Fruit fly (Drosophila melanogaster) whole organism, adult: ENCODE measurements around the gene Cad96Cb.

Experiments used
- CG11617 ChIP-seq: fragments of 200-800 bp; sonication (Bioruptor generic); optimal IDR thresholded peaks from 2 replicates; lab custom pipeline; 2017; ENCODE audit warnings: mild to moderate bottlenecking, missing biosample characterization, missing genetic modification reagents, missing genetic modification characterization
- CG12768 ChIP-seq: fragments of 200-800 bp; sonication (Bioruptor generic); optimal IDR thresholded peaks from 2 replicates; lab custom pipeline; 2017; ENCODE audit warnings: missing biosample characterization, missing genetic modification characterization, mild to moderate bottlenecking, moderate library complexity, missing genetic modification reagents
- CG14711 ChIP-seq: fragments of 200-800 bp; sonication (Bioruptor generic); optimal IDR thresholded peaks from 2 replicates; lab custom pipeline; 2018; ENCODE audit warnings: missing biosample characterization, mild to moderate bottlenecking, missing genetic modification characterization, moderate library complexity
- CG1620 ChIP-seq: fragments of 200-800 bp; sonication (Bioruptor generic); optimal IDR thresholded peaks from 2 replicates; lab custom pipeline; 2016; ENCODE audit warnings: missing biosample characterization, missing genetic modification characterization
- CG33017 ChIP-seq: fragments of 200-800 bp; sonication (Bioruptor generic); optimal IDR thresholded peaks from 2 replicates; lab custom pipeline; 2018; ENCODE audit warnings: missing biosample characterization, mild to moderate bottlenecking, missing genetic modification characterization, moderate library complexity
- CG5204 ChIP-seq: fragments of 200-800 bp; sonication (Bioruptor generic); optimal IDR thresholded peaks from 2 replicates; lab custom pipeline; 2016; ENCODE audit warnings: missing biosample characterization, missing genetic modification characterization
- CG7045 ChIP-seq: fragments of 200-800 bp; sonication (Bioruptor generic); optimal IDR thresholded peaks from 2 replicates; lab custom pipeline; 2017; ENCODE audit warnings: missing biosample characterization, mild to moderate bottlenecking, missing genetic modification characterization
- CG7101 ChIP-seq: fragments of 200-800 bp; sonication (Bioruptor generic); optimal IDR thresholded peaks from 2 replicates; lab custom pipeline; 2018; ENCODE audit warnings: missing biosample characterization, mild to moderate bottlenecking, missing genetic modification characterization, moderate library complexity
- Clk ChIP-seq: fragments of 200-800 bp; sonication (Bioruptor generic); optimal IDR thresholded peaks from 2 replicates; lab custom pipeline; 2017; ENCODE audit warnings: missing biosample characterization, missing genetic modification characterization
- Crg-1 ChIP-seq: fragments of 200-800 bp; sonication (Bioruptor generic); optimal IDR thresholded peaks from 2 replicates; lab custom pipeline; 2016; ENCODE audit warnings: missing biosample characterization, missing genetic modification characterization
- Hr96 ChIP-seq: fragments of 200-800 bp; sonication (Bioruptor generic); optimal IDR thresholded peaks from 2 replicates; lab custom pipeline; 2016; ENCODE audit warnings: missing biosample characterization, missing genetic modification characterization
- Mnt ChIP-seq: fragments of 200-800 bp; sonication (Bioruptor generic); optimal IDR thresholded peaks from 2 replicates; lab custom pipeline; 2016; ENCODE audit warnings: missing biosample characterization, mild to moderate bottlenecking, missing genetic modification characterization
- bab1 ChIP-seq: fragments of 200-800 bp; sonication (Bioruptor generic); optimal IDR thresholded peaks from 3 replicates; lab custom pipeline; 2019; ENCODE audit warnings: missing biosample characterization, mild to moderate bottlenecking, missing genetic modification characterization, moderate library complexity
- cic ChIP-seq: fragments of 200-800 bp; sonication (Bioruptor generic); optimal IDR thresholded peaks from 2 replicates; lab custom pipeline; 2017; ENCODE audit warnings: missing biosample characterization, mild to moderate bottlenecking, missing genetic modification characterization, moderate library complexity
- cnc ChIP-seq, 2 experiments: fragments of >200 bp; optimal IDR thresholded peaks; 2 replicates each; lab custom pipeline; 2017
- kay ChIP-seq: fragments of 200-800 bp; sonication (Bioruptor generic); peaks from one replicate; lab custom pipeline; 2016; ENCODE audit warnings: missing biosample characterization, missing genetic modification characterization, borderline replicate concordance
- ovo ChIP-seq: fragments of 200-800 bp; sonication (Bioruptor generic); optimal IDR thresholded peaks from 2 replicates; lab custom pipeline; 2016; ENCODE audit warnings: missing biosample characterization, missing genetic modification characterization
- pad ChIP-seq: fragments of 200-800 bp; sonication (Bioruptor generic); optimal IDR thresholded peaks from 3 replicates; lab custom pipeline; 2017; ENCODE audit warnings: missing biosample characterization, missing genetic modification characterization, mild to moderate bottlenecking, moderate library complexity, missing genetic modification reagents
- tj ChIP-seq: fragments of 200-800 bp; sonication (Bioruptor generic); optimal IDR thresholded peaks from 3 replicates; lab custom pipeline; 2017; ENCODE audit warnings: missing biosample characterization, mild to moderate bottlenecking, missing genetic modification characterization, moderate library complexity
- toe ChIP-seq: fragments of 200-800 bp; sonication (Bioruptor generic); optimal IDR thresholded peaks from 2 replicates; lab custom pipeline; 2016; ENCODE audit warnings: missing biosample characterization, missing genetic modification characterization

The Cad96Cb gene

dm6 chr3R:25235362-25235761 lies 3.2 kb upstream of the Cad96Cb start, which contains the start of gene Sil1:
Gene Sil1 (minus strand): TSS chr3R:25235529.
- TF ChIP-seq Clk (GFP tag; lab: Kevin White, UChicago) (no peak), bab1 (GFP tag; lab: Kevin White, UChicago) (no peak), cic (GFP tag; lab: Kevin White, UChicago) (no peak), CG14711 (no peak), tj (GFP tag; lab: Kevin White, UChicago) (no peak), Crg-1 (GFP tag; lab: Kevin White, UChicago) (no peak), Mnt (no peak), CG5204 (GFP tag; lab: Kevin White, UChicago) (no peak), CG33017 (tag; lab: Kevin White, UChicago) (no peak), toe (GFP tag; lab: Kevin White, UChicago) (no peak), Hr96 (no peak), pad (no peak), kay (no peak), ovo (GFP tag; lab: Kevin White, UChicago) (no peak), CG7045 (GFP tag; lab: Kevin White, UChicago) (no peak), CG12768 (no peak)

dm6 chr3R:25225483-25225882 lies 6.6 kb downstream of the Cad96Cb start:
- no peak for TF ChIP-seq CG7045 (GFP tag; lab: Kevin White, UChicago)
- TF ChIP-seq CG33017 (tag; lab: Kevin White, UChicago), result no peak
- no peak for TF ChIP-seq ovo (GFP tag; lab: Kevin White, UChicago)
- no peak for TF ChIP-seq CG12768
- no peak for TF ChIP-seq CG5204 (GFP tag; lab: Kevin White, UChicago)

- TF ChIP-seq CG1620 (GFP tag; lab: Kevin White, UChicago) (no peak), CG14711 (peak; percentile 11), Clk (GFP tag; lab: Kevin White, UChicago) (no peak), CG12768 (no peak), CG5204 (GFP tag; lab: Kevin White, UChicago) (peak; percentile 42), cnc (optimal IDR thresholded peaks at IDR 0.05; lab: Kevin White, UChicago) (no peak), tj (GFP tag; lab: Kevin White, UChicago) (no peak), kay (peak; percentile 74), ovo (GFP tag; lab: Kevin White, UChicago) (no peak), CG7101 (no peak), CG7045 (GFP tag; lab: Kevin White, UChicago) (no peak), toe (GFP tag; lab: Kevin White, UChicago) (peak; percentile 3), CG33017 (tag; lab: Kevin White, UChicago) (no peak), Hr96 (no peak)
Observed at dm6 chr3R:25221203-25221807, 10.8 kb downstream of the Cad96Cb start, which contains the start of gene Alg9. Gene Alg9 (plus strand): TSS chr3R:25221589.

dm6 chr3R:25219018-25219417 lies 13.1 kb downstream of the Cad96Cb start, which contains the start of gene CG31103:
Gene CG31103 (plus strand): TSS chr3R:25219318.
- TF ChIP-seq Mnt (no peak), cic (GFP tag; lab: Kevin White, UChicago) (peak; percentile 6)

- TF ChIP-seq Clk (GFP tag; lab: Kevin White, UChicago) (no peak), CG33017 (tag; lab: Kevin White, UChicago) (no peak), CG1620 (GFP tag; lab: Kevin White, UChicago) (no peak), CG12768 (no peak), CG5204 (GFP tag; lab: Kevin White, UChicago) (no peak), kay (no peak), pad (no peak), bab1 (GFP tag; lab: Kevin White, UChicago) (no peak), Hr96 (no peak), CG7045 (GFP tag; lab: Kevin White, UChicago) (no peak), cnc (optimal IDR thresholded peaks at IDR 0.05; lab: Kevin White, UChicago) (no peak), Mnt (no peak), Crg-1 (GFP tag; lab: Kevin White, UChicago) (no peak), CG7101 (no peak), toe (GFP tag; lab: Kevin White, UChicago) (no peak), CG14711 (no peak), CG11617 (GFP tag; lab: Kevin White, UChicago) (no peak), ovo (GFP tag; lab: Kevin White, UChicago) (no peak)
Observed at dm6 chr3R:25215997-25216396, 16.1 kb downstream of the Cad96Cb start, which contains the start of gene CG31106. Gene CG31106 (plus strand): TSS chr3R:25216297.

- TF ChIP-seq CG7101, result no peak
- TF ChIP-seq ovo (GFP tag; lab: Kevin White, UChicago), result no peak
- no peak for TF ChIP-seq CG1620 (GFP tag; lab: Kevin White, UChicago)
- peak; percentile 12 for TF ChIP-seq Hr96
- TF ChIP-seq CG7045 (GFP tag; lab: Kevin White, UChicago), result peak; percentile 21
- TF ChIP-seq toe (GFP tag; lab: Kevin White, UChicago), result peak; percentile 51
- no peak for TF ChIP-seq bab1 (GFP tag; lab: Kevin White, UChicago)
- no peak for TF ChIP-seq pad
- peak; percentile 71 for TF ChIP-seq kay
- peak; percentile 3 for TF ChIP-seq CG14711
- no peak for TF ChIP-seq CG12768
Observed at dm6 chr3R:25215123-25215522, 17.0 kb downstream of the Cad96Cb start, which contains the start of gene Saysd1. Gene Saysd1 (minus strand): TSS chr3R:25215188.

dm6 chr3R:25209207-25209606 lies 22.9 kb downstream of the Cad96Cb start:
- peak; percentile 40 for TF ChIP-seq cic (GFP tag; lab: Kevin White, UChicago)
- no peak for TF ChIP-seq toe (GFP tag; lab: Kevin White, UChicago)
- TF ChIP-seq kay, result peak; percentile 91
